Fruit fly (Drosophila melanogaster) whole organism, adult: ENCODE measurements around the gene CG31517.

Experiments
- CG14711 ChIP-seq: fragments of 200-800 bp; sonication (Bioruptor generic); optimal IDR thresholded peaks from 2 replicates; lab custom pipeline; 2018; ENCODE audit warnings: missing biosample characterization, mild to moderate bottlenecking, missing genetic modification characterization, moderate library complexity
- CG1620 ChIP-seq: fragments of 200-800 bp; sonication (Bioruptor generic); optimal IDR thresholded peaks from 2 replicates; lab custom pipeline; 2016; ENCODE audit warnings: missing biosample characterization, missing genetic modification characterization
- CG33017 ChIP-seq: fragments of 200-800 bp; sonication (Bioruptor generic); optimal IDR thresholded peaks from 2 replicates; lab custom pipeline; 2018; ENCODE audit warnings: missing biosample characterization, mild to moderate bottlenecking, missing genetic modification characterization, moderate library complexity
- CG5204 ChIP-seq: fragments of 200-800 bp; sonication (Bioruptor generic); optimal IDR thresholded peaks from 2 replicates; lab custom pipeline; 2016; ENCODE audit warnings: missing biosample characterization, missing genetic modification characterization
- Crg-1 ChIP-seq: fragments of 200-800 bp; sonication (Bioruptor generic); optimal IDR thresholded peaks from 2 replicates; lab custom pipeline; 2016; ENCODE audit warnings: missing biosample characterization, missing genetic modification characterization
- cnc ChIP-seq, 2 experiments: fragments of >200 bp; optimal IDR thresholded peaks; 2 replicates each; lab custom pipeline; 2017
- kay ChIP-seq: fragments of 200-800 bp; sonication (Bioruptor generic); peaks from one replicate; lab custom pipeline; 2016; ENCODE audit warnings: missing biosample characterization, missing genetic modification characterization, borderline replicate concordance
- tj ChIP-seq: fragments of 200-800 bp; sonication (Bioruptor generic); optimal IDR thresholded peaks from 3 replicates; lab custom pipeline; 2017; ENCODE audit warnings: missing biosample characterization, mild to moderate bottlenecking, missing genetic modification characterization, moderate library complexity
- toe ChIP-seq: fragments of 200-800 bp; sonication (Bioruptor generic); optimal IDR thresholded peaks from 2 replicates; lab custom pipeline; 2016; ENCODE audit warnings: missing biosample characterization, missing genetic modification characterization

DNA sequence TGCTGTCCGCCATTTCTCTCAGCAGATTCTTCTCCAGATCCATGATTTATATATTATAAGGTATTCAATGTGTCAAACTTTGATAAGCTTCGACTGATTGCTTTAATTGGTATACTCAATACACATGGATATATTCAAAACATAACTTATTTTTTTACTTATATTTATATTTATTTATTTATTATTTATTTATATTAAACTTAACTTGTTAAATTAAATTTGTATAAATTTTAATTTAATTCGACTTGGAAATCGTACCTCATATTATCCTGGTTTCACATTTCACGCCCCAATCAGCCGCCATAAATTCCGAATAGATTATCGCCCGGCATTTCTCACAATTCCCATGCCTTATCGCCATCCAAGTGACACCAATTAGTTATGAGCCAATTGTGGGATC is 4.9 kb upstream of the CG31517 start, which contains the start of gene Art9:
- TF ChIP-seq CG5204 (GFP tag; lab: Kevin White, UChicago) (no peak), cnc (optimal IDR thresholded peaks at IDR 0.05; lab: Kevin White, UChicago) (no peak), tj (GFP tag; lab: Kevin White, UChicago) (no peak), CG1620 (no peak), kay (no peak), Crg-1 (GFP tag; lab: Kevin White, UChicago) (no peak), CG14711 (no peak), toe (GFP tag; lab: Kevin White, UChicago) (no peak), CG33017 (tag; lab: Kevin White, UChicago) (no peak)
